Fruit fly (Drosophila melanogaster): ENCODE measurements around the gene Cp19.

- TF ChIP-seq CG8478 (optimal IDR thresholded peaks at IDR 0.05) (no peak), CTCF (optimal IDR thresholded peaks at IDR 0.05) (no peak)
These were observed 1.5 kb upstream of the Cp19 start, which contains the start of gene Cp15 for dm6 chr3L:8728181-8728580.

Data from S2 (cell line).